Fruit fly (Drosophila melanogaster) whole organism, embryonic: ENCODE results near the gene CG11811.
A peak's percentile ranks its signal among the peaks of the same experiment; 100 is the strongest.

ENCODE experiments used
- Ada2b ChIP-seq: fragments of 200-800 bp; sonication (Bioruptor generic); IDR thresholded peaks from 2 replicates; pipeline ENCODE4 v1.3.6; 2022; ENCODE audit warnings: missing biosample characterization, missing genetic modification characterization
- Adf1 ChIP-seq: fragments of 200-800 bp; sonication (Bioruptor generic); IDR thresholded peaks from 2 replicates; pipeline ENCODE4 v1.3.6; 2022; ENCODE audit warnings: missing biosample characterization, missing genetic modification characterization
- Atf6 ChIP-seq: fragments of 200-800 bp; sonication (Bioruptor generic); IDR thresholded peaks from 2 replicates; pipeline ENCODE4 v1.3.6; 2022; ENCODE audit warnings: missing biosample characterization, missing genetic modification characterization
- CG11560 ChIP-seq: fragments of 200-800 bp; sonication (Bioruptor generic); IDR thresholded peaks from 3 replicates; pipeline ENCODE4 v1.3.6; 2022; ENCODE audit warnings: missing biosample characterization, missing genetic modification characterization
- CG12744 ChIP-seq: fragments of 200-800 bp; sonication (Bioruptor generic); optimal IDR thresholded peaks from 2 replicates; lab custom pipeline; 2016; ENCODE audit warnings: missing biosample characterization, missing genetic modification characterization
- CG15514 ChIP-seq: fragments of 200-800 bp; sonication (Bioruptor generic); optimal IDR thresholded peaks from 3 replicates; lab custom pipeline; 2017; ENCODE audit warnings: missing biosample characterization, missing genetic modification characterization, mild to moderate bottlenecking, moderate library complexity, missing genetic modification reagents
- CG1647 ChIP-seq: fragments of 200-800 bp; sonication (Bioruptor generic); optimal IDR thresholded peaks from 3 replicates; lab custom pipeline; 2016; ENCODE audit warnings: missing biosample characterization, missing genetic modification characterization
- CG17829 ChIP-seq: fragments of 200-800 bp; optimal IDR thresholded peaks from 2 replicates; lab custom pipeline; 2019; ENCODE audit warnings: missing biosample characterization, mild to moderate bottlenecking, missing genetic modification characterization, moderate library complexity
- CG18262 ChIP-seq: fragments of 200-800 bp; optimal IDR thresholded peaks from 3 replicates; lab custom pipeline; 2019; ENCODE audit warnings: missing biosample characterization, mild to moderate bottlenecking, missing genetic modification characterization, moderate library complexity
- CG30431 ChIP-seq: fragments of 200-800 bp; sonication (Bioruptor generic); optimal IDR thresholded peaks from 2 replicates; lab custom pipeline; 2017; ENCODE audit warnings: missing biosample characterization, missing genetic modification characterization
- CG3163 ChIP-seq: fragments of 200-800 bp; sonication (Bioruptor generic); optimal IDR thresholded peaks from 3 replicates; lab custom pipeline; 2016; ENCODE audit warnings: missing biosample characterization, missing genetic modification characterization
- CG32767 ChIP-seq: fragments of 200-800 bp; sonication (Bioruptor generic); IDR thresholded peaks from 2 replicates; pipeline ENCODE4 v1.3.6; 2022; ENCODE audit warnings: missing biosample characterization, missing genetic modification characterization
- CG33213 ChIP-seq: fragments of 200-800 bp; sonication (Bioruptor generic); optimal IDR thresholded peaks from 3 replicates; lab custom pipeline; 2016; ENCODE audit warnings: missing biosample characterization, missing genetic modification characterization
- CG4282 ChIP-seq: fragments of 200-800 bp; sonication (Bioruptor generic); optimal IDR thresholded peaks from 2 replicates; lab custom pipeline; 2016; ENCODE audit warnings: missing biosample characterization, missing genetic modification characterization
- CG7745 ChIP-seq: fragments of 200-800 bp; sonication (Bioruptor generic); optimal IDR thresholded peaks from 2 replicates; lab custom pipeline; 2018; ENCODE audit warnings: missing biosample characterization, mild to moderate bottlenecking, missing genetic modification characterization, moderate library complexity
- CG9609 ChIP-seq: fragments of 200-800 bp; sonication (Bioruptor generic); optimal IDR thresholded peaks from 3 replicates; lab custom pipeline; 2016; ENCODE audit warnings: missing biosample characterization, missing genetic modification characterization
- CHES-1-like ChIP-seq: fragments of 200-800 bp; sonication (Bioruptor generic); optimal IDR thresholded peaks from 2 replicates; lab custom pipeline; 2016; ENCODE audit warnings: missing biosample characterization, missing genetic modification characterization
- CTCF ChIP-seq: fragments of 200-800 bp; sonication (Bioruptor generic); optimal IDR thresholded peaks from 2 replicates; lab custom pipeline; 2017; ENCODE audit warnings: missing biosample characterization, mild to moderate bottlenecking, missing genetic modification characterization, moderate library complexity
- CrebB ChIP-seq: fragments of 200-800 bp; sonication (Bioruptor generic); optimal IDR thresholded peaks from 3 replicates; lab custom pipeline; 2018; ENCODE audit warnings: missing biosample characterization, mild to moderate bottlenecking, missing genetic modification characterization
- Dip3 ChIP-seq: fragments of 200-800 bp; sonication (Bioruptor generic); optimal IDR thresholded peaks from 3 replicates; lab custom pipeline; 2016; ENCODE audit warnings: missing biosample characterization, missing genetic modification characterization
- ERR ChIP-seq: fragments of 200-800 bp; sonication (Bioruptor generic); optimal IDR thresholded peaks from 2 replicates; lab custom pipeline; 2016; ENCODE audit warnings: missing biosample characterization, missing genetic modification characterization
- Lhr ChIP-seq: fragments of 200-800 bp; sonication (Bioruptor generic); optimal IDR thresholded peaks from 3 replicates; lab custom pipeline; 2017; ENCODE audit warnings: mild to moderate bottlenecking, missing biosample characterization, missing genetic modification reagents, missing genetic modification characterization
- MBD-R2 ChIP-seq: fragments of 200-800 bp; sonication (Bioruptor generic); IDR thresholded peaks from 2 replicates; pipeline ENCODE4 v1.3.6; 2022; ENCODE audit warnings: missing biosample characterization, missing genetic modification characterization
- Side ChIP-seq: fragments of 200-800 bp; sonication (Bioruptor generic); optimal IDR thresholded peaks from 2 replicates; lab custom pipeline; 2016; ENCODE audit warnings: missing biosample characterization, missing genetic modification characterization
- Sin3A ChIP-seq: fragments of >200 bp; optimal IDR thresholded peaks from 2 replicates; lab custom pipeline; 2018
- Trl ChIP-seq, 3 experiments: fragments of >200 bp in 2 of 3; fragments of 200-800 bp in 1 of 3; sonication (Bioruptor generic) in 1 of 3; optimal IDR thresholded peaks; 2 replicates in 1 of 3; 3 replicates in 2 of 3; lab custom pipeline; 2016 to 2017; ENCODE audit warnings: missing biosample characterization in 1 of 3, missing genetic modification characterization in 1 of 3
- Usf ChIP-seq: fragments of 200-800 bp; sonication (Bioruptor generic); optimal IDR thresholded peaks from 2 replicates; lab custom pipeline; 2017; ENCODE audit warnings: missing genotype, missing biosample characterization, missing genetic modification characterization
- ara ChIP-seq: fragments of 200-800 bp; sonication (Bioruptor generic); IDR thresholded peaks from 2 replicates; pipeline ENCODE4 v1.3.6; 2022; ENCODE audit warnings: missing biosample characterization, missing genetic modification characterization
- az2 ChIP-seq: fragments of 200-800 bp; sonication (Bioruptor generic); optimal IDR thresholded peaks from 3 replicates; lab custom pipeline; 2016; ENCODE audit warnings: missing biosample characterization, missing genetic modification characterization
- cad ChIP-seq: fragments of >200 bp; optimal IDR thresholded peaks from 2 replicates; lab custom pipeline; 2017; ENCODE audit warnings: missing biosample characterization, missing genetic modification characterization
- chif ChIP-seq, 2 experiments: fragments of 200-800 bp; sonication (Bioruptor generic); optimal IDR thresholded peaks; 3 replicates each; lab custom pipeline; 2016; ENCODE audit warnings: missing biosample characterization in 2 of 2, missing genetic modification characterization in 2 of 2
- crol ChIP-seq: fragments of 200-800 bp; sonication (Bioruptor generic); IDR thresholded peaks from 2 replicates; pipeline ENCODE4 v1.3.6; 2022; ENCODE audit warnings: missing biosample characterization, missing genetic modification characterization
- dan ChIP-seq: fragments of 200-800 bp; sonication (Bioruptor generic); IDR thresholded peaks from 2 replicates; pipeline ENCODE4 v1.3.6; 2022; ENCODE audit warnings: missing biosample characterization, missing genetic modification characterization
- esg ChIP-seq: fragments of 200-800 bp; sonication (Bioruptor generic); conservative IDR thresholded peaks from 2 replicates; pipeline ENCODE4 v1.3.6; 2022; ENCODE audit warnings: missing biosample characterization, missing genetic modification characterization
- eyg ChIP-seq: fragments of 200-800 bp; sonication (Bioruptor generic); optimal IDR thresholded peaks from 3 replicates; lab custom pipeline; 2016; ENCODE audit warnings: missing biosample characterization, missing genetic modification characterization
- fd96Cb ChIP-seq: fragments of 200-800 bp; sonication (Bioruptor generic); optimal IDR thresholded peaks from 2 replicates; lab custom pipeline; 2018; ENCODE audit warnings: missing biosample characterization, mild to moderate bottlenecking, missing genetic modification characterization, moderate library complexity
- fru ChIP-seq: fragments of >200 bp; optimal IDR thresholded peaks from 2 replicates; lab custom pipeline; 2017
- fu2 ChIP-seq: fragments of 200-800 bp; sonication (Bioruptor generic); optimal IDR thresholded peaks from 2 replicates; lab custom pipeline; 2016; ENCODE audit warnings: missing biosample characterization, missing genetic modification characterization
- gcm ChIP-seq: fragments of 200-800 bp; sonication (Bioruptor generic); optimal IDR thresholded peaks from 2 replicates; lab custom pipeline; 2019; ENCODE audit warnings: missing biosample characterization, mild to moderate bottlenecking, missing genetic modification characterization, moderate library complexity
- gfzf ChIP-seq: fragments of 200-800 bp; sonication (Bioruptor generic); optimal IDR thresholded peaks from 2 replicates; lab custom pipeline; 2016; ENCODE audit warnings: missing biosample characterization, mild to moderate bottlenecking, missing genetic modification characterization, moderate library complexity
- ham ChIP-seq: fragments of 200-800 bp; sonication (Bioruptor generic); IDR thresholded peaks from 2 replicates; pipeline ENCODE4 v1.3.6; 2022; ENCODE audit warnings: missing biosample characterization, missing genetic modification characterization
- jigr1 ChIP-seq: fragments of 200-800 bp; sonication (Bioruptor generic); IDR thresholded peaks from 3 replicates; pipeline ENCODE4 v1.3.6; 2022; ENCODE audit warnings: missing biosample characterization, missing genetic modification characterization
- kah ChIP-seq: fragments of 200-800 bp; sonication (Bioruptor generic); optimal IDR thresholded peaks from 2 replicates; lab custom pipeline; 2018; ENCODE audit warnings: missing biosample characterization, mild to moderate bottlenecking, missing genetic modification characterization
- pita ChIP-seq: fragments of 200-800 bp; sonication (Bioruptor generic); optimal IDR thresholded peaks from 2 replicates; lab custom pipeline; 2017; ENCODE audit warnings: missing biosample characterization, mild to moderate bottlenecking, missing genetic modification characterization
- ranshi ChIP-seq: fragments of 200-800 bp; sonication (Bioruptor generic); IDR thresholded peaks from 2 replicates; pipeline ENCODE4 v1.3.6; 2022; ENCODE audit warnings: missing biosample characterization, missing genetic modification characterization
- sens ChIP-seq: fragments of 200-800 bp; sonication (Bioruptor generic); peaks from one replicate; lab custom pipeline; 2016; ENCODE audit warnings: missing biosample characterization, missing genetic modification characterization
- sens-2 ChIP-seq: fragments of 200-800 bp; sonication (Bioruptor generic); IDR thresholded peaks from 2 replicates; pipeline ENCODE4 v1.3.6; 2022; ENCODE audit warnings: missing biosample characterization, missing genetic modification characterization
- sna ChIP-seq: fragments of 200-800 bp; sonication (Bioruptor generic); IDR thresholded peaks from 2 replicates; pipeline ENCODE4 v1.3.6; 2022; ENCODE audit warnings: missing biosample characterization, missing genetic modification characterization; ENCODE audit not compliant: partially characterized antibody
- tio ChIP-seq: fragments of 200-800 bp; sonication (Bioruptor generic); optimal IDR thresholded peaks from 2 replicates; lab custom pipeline; 2017; ENCODE audit warnings: missing biosample characterization, missing genetic modification characterization, inconsistent platforms
- usp ChIP-seq: fragments of >200 bp; optimal IDR thresholded peaks from 2 replicates; lab custom pipeline; 2017; ENCODE audit warnings: missing biosample characterization, missing genetic modification characterization
- yki ChIP-seq: fragments of >200 bp; optimal IDR thresholded peaks from 3 replicates; lab custom pipeline; 2018
- z ChIP-seq: fragments of 200-800 bp; sonication (Bioruptor generic); IDR thresholded peaks from 3 replicates; pipeline ENCODE4 v1.3.6; 2022; ENCODE audit warnings: missing biosample characterization, missing genetic modification characterization

The CG11811 gene

DNA sequence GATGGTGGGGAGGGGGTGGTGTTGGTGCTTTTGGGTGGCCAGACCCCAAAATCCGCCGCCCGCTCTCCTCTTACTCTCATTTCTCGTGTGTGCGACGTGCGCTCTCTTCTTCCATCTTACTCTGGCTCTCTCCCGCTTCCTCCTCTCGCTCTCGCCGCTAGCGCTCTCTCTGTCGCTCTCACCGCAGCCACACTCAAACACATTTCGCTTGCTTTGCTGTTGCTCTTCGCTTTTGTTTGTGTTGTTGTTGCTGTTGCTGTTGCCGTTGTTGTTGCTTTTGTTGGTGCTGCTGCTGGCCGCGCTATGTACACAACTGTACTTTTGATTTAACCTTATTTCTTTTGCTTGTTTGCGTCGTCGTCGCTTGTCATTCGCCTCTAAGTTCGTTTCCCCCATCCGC is 9.0 kb upstream of the CG11811 start (continued):
- no peak for TF ChIP-seq CG18262 (tag; lab: Kevin White, UChicago)
- peak; percentile 5 for TF ChIP-seq CHES-1-like (GFP tag; lab: Kevin White, UChicago)
- no peak for TF ChIP-seq MBD-R2 (GFP tag; lab: Robert Waterston, UW)
- peak; percentile 92 for TF ChIP-seq crol (GFP tag; lab: Robert Waterston, UW)
- TF ChIP-seq Atf6, result peak; percentile 32; the same call in 1 of the 2 replicates
- TF ChIP-seq CrebB (tag; lab: Kevin White, UChicago), result peak; percentile 30
- peak; percentile 19 for TF ChIP-seq CG4282
- TF ChIP-seq sens-2 (GFP tag; lab: Robert Waterston, UW), result 0 out of 2 replicates have a peak, but pooled peaks have one; percentile 5
- TF ChIP-seq chif (GFP tag; optimal IDR thresholded peaks at IDR 0.05; lab: Kevin White, UChicago), result no peak
- TF ChIP-seq CTCF (GFP tag; lab: Kevin White, UChicago), result no peak
- TF ChIP-seq az2 (GFP tag; lab: Kevin White, UChicago), result no peak
- TF ChIP-seq yki (lab: Kevin White, UChicago), result peak; percentile 90

DNA sequence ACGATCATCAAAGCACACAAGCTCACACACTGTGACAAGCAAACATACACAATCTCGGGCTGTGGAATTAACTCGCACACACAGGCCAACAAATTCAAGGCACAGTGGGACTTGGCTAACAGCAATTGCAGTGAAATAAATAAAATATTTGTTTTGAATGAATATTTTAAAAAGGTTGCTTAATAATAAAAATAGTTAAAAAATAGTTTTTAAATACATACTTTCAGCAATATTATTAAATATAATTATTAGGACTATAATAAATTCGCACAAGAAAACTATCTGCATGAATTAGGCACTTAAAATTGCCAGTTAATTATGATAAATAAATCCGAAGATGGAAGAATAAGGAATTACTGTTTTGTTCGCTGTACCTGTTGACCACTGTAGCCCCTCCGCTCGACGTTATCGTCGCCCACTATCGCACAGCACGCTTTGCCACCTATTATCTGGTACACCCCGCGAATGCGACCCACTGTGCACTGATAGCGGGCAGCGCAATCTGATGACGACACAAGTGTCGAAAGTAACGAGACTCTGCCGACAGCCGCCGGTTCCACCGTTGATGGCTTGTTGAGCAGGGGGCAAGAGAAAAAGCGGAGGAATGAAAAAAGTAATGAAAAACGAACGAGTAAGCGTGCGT is 8.0 kb upstream of the CG11811 start:
- TF ChIP-seq sna (GFP tag; lab: Robert Waterston, UW) (no peak), Usf (GFP tag; lab: Kevin White, UChicago) (peak; percentile 97), ham (GFP tag; lab: Robert Waterston, UW) (peak; percentile 91), Ada2b (GFP tag; lab: Robert Waterston, UW) (peak; percentile 95), ara (GFP tag; lab: Robert Waterston, UW) (peak; percentile 91), Dip3 (GFP tag; lab: Kevin White, UChicago) (peak; percentile 85), Side (GFP tag; lab: Kevin White, UChicago) (peak; percentile 58), jigr1 (GFP tag; lab: Robert Waterston, UW) (peak; percentile 98), Adf1 (peak; percentile 85), ranshi (GFP tag; lab: Robert Waterston, UW) (peak; percentile 96), Sin3A (lab: Kevin White, UChicago) (no peak), CG30431 (peak; percentile 95), fu2 (GFP tag; lab: Kevin White, UChicago) (peak; percentile 76), CG1647 (peak; percentile 69), z (GFP tag; lab: Robert Waterston, UW) (no peak), pita (no peak), Trl (optimal IDR thresholded peaks at IDR 0.05; lab: Kevin White, UChicago) (no peak), Trl (GFP tag; optimal IDR thresholded peaks at IDR 0.05; lab: Kevin White, UChicago) (peak; percentile 67), tio (GFP tag; lab: Kevin White, UChicago) (peak; percentile 99), ERR (GFP tag; lab: Kevin White, UChicago) (peak; percentile 39), CG7745 (tag; lab: Kevin White, UChicago) (no peak), CG12744 (peak; percentile 74), sens (GFP tag; lab: Kevin White, UChicago) (peak; percentile 98), CG17829 (peak; percentile 98), CG11560 (tag; lab: Robert Waterston, UW) (peak; percentile 92), kah (GFP tag; lab: Kevin White, UChicago) (peak; percentile 95), dan (GFP tag; lab: Robert Waterston, UW) (no peak; the same call in 1 of the 2 replicates), fd96Cb (tag; lab: Kevin White, UChicago) (peak; percentile 98), CG33213 (GFP tag; lab: Kevin White, UChicago) (peak; percentile 63), CG3163 (peak; percentile 52), usp (GFP tag; lab: Kevin White, UChicago) (no peak), CG9609 (GFP tag; lab: Kevin White, UChicago) (peak; percentile 82), CG32767 (GFP tag; lab: Robert Waterston, UW) (peak; percentile 98), CG15514 (GFP tag; lab: Kevin White, UChicago) (peak; percentile 92), gfzf (GFP tag; lab: Kevin White, UChicago) (no peak), eyg (GFP tag; lab: Kevin White, UChicago) (peak; percentile 39), cad (GFP tag; lab: Kevin White, UChicago) (no peak), gcm (GFP tag; lab: Kevin White, UChicago) (peak; percentile 97), fru (lab: Kevin White, UChicago) (no peak), Lhr (GFP tag; lab: Kevin White, UChicago) (peak; percentile 93), esg (GFP tag; lab: Robert Waterston, UW) (peak; percentile 98)
